Fruit fly (Drosophila melanogaster) whole organism, embryonic: ENCODE results near the gene CG5435.
A peak's percentile ranks its signal among the peaks of the same experiment; 100 is the strongest.

ENCODE experiments used
- Antp ChIP-seq: fragments of 200-800 bp; sonication (Bioruptor generic); optimal IDR thresholded peaks from 3 replicates; lab custom pipeline; 2016; ENCODE audit warnings: missing biosample characterization, missing genetic modification characterization
- Atf3 ChIP-seq: fragments of 200-800 bp; sonication (Bioruptor generic); optimal IDR thresholded peaks from 3 replicates; lab custom pipeline; 2016; ENCODE audit warnings: missing biosample characterization, missing genetic modification characterization
- B-H2 ChIP-seq: fragments of 200-800 bp; sonication (Bioruptor generic); optimal IDR thresholded peaks from 2 replicates; lab custom pipeline; 2018; ENCODE audit warnings: missing biosample characterization, mild to moderate bottlenecking, missing genetic modification characterization
- CG10209 ChIP-seq: fragments of 200-800 bp; sonication (Bioruptor generic); optimal IDR thresholded peaks from 3 replicates; lab custom pipeline; 2017; ENCODE audit warnings: missing biosample characterization, mild to moderate bottlenecking, missing genetic modification characterization, missing genetic modification reagents
- CG11398 ChIP-seq: fragments of 200-800 bp; sonication (Bioruptor generic); optimal IDR thresholded peaks from 2 replicates; lab custom pipeline; 2016; ENCODE audit warnings: missing biosample characterization, missing genetic modification characterization
- CG12744 ChIP-seq: fragments of 200-800 bp; sonication (Bioruptor generic); optimal IDR thresholded peaks from 2 replicates; lab custom pipeline; 2016; ENCODE audit warnings: missing biosample characterization, missing genetic modification characterization
- CG13624 ChIP-seq: fragments of 200-800 bp; sonication (Bioruptor generic); optimal IDR thresholded peaks from 2 replicates; lab custom pipeline; 2016; ENCODE audit warnings: missing biosample characterization, missing genetic modification characterization
- CG13775 ChIP-seq: fragments of 200-800 bp; sonication (Bioruptor generic); optimal IDR thresholded peaks from 3 replicates; lab custom pipeline; 2017; ENCODE audit warnings: missing biosample characterization, mild to moderate bottlenecking, missing genetic modification characterization
- CG14014 ChIP-seq: fragments of 200-800 bp; sonication (Bioruptor generic); IDR thresholded peaks from 2 replicates; pipeline ENCODE4 v1.3.6; 2022; ENCODE audit warnings: missing biosample characterization, missing genetic modification characterization
- CG17802 ChIP-seq: fragments of 200-800 bp; sonication (Bioruptor generic); optimal IDR thresholded peaks from 2 replicates; lab custom pipeline; 2018; ENCODE audit warnings: missing biosample characterization, mild to moderate bottlenecking, missing genetic modification characterization, moderate library complexity
- CG3065 ChIP-seq: fragments of 200-800 bp; sonication (Bioruptor generic); optimal IDR thresholded peaks from 2 replicates; lab custom pipeline; 2016; ENCODE audit warnings: missing biosample characterization, missing genetic modification characterization
- CG3407 ChIP-seq: fragments of 200-800 bp; sonication (Bioruptor generic); optimal IDR thresholded peaks from 2 replicates; lab custom pipeline; 2018; ENCODE audit warnings: missing biosample characterization, mild to moderate bottlenecking, missing genetic modification characterization
- CG4617 ChIP-seq: fragments of 200-800 bp; sonication (Bioruptor generic); optimal IDR thresholded peaks from 3 replicates; lab custom pipeline; 2016; ENCODE audit warnings: missing biosample characterization, missing genetic modification characterization, borderline replicate concordance
- CG6683 ChIP-seq: fragments of 200-800 bp; sonication (Bioruptor generic); optimal IDR thresholded peaks from 2 replicates; lab custom pipeline; 2017; ENCODE audit warnings: missing biosample characterization, mild to moderate bottlenecking, missing genetic modification characterization, missing genetic modification reagents
- CG7928 ChIP-seq: fragments of 200-800 bp; sonication (Bioruptor generic); optimal IDR thresholded peaks from 2 replicates; lab custom pipeline; 2017; ENCODE audit warnings: missing biosample characterization, mild to moderate bottlenecking, missing genetic modification characterization
- CG7987 ChIP-seq: fragments of 200-800 bp; sonication (Bioruptor generic); optimal IDR thresholded peaks from 2 replicates; lab custom pipeline; 2018; ENCODE audit warnings: missing biosample characterization, mild to moderate bottlenecking, missing genetic modification characterization, moderate library complexity
- CG9797 ChIP-seq: fragments of 200-800 bp; sonication (Bioruptor generic); optimal IDR thresholded peaks from 3 replicates; lab custom pipeline; 2018; ENCODE audit warnings: missing biosample characterization, mild to moderate bottlenecking, missing genetic modification characterization
- CTCF ChIP-seq: fragments of 200-800 bp; sonication (Bioruptor generic); optimal IDR thresholded peaks from 2 replicates; lab custom pipeline; 2017; ENCODE audit warnings: missing biosample characterization, mild to moderate bottlenecking, missing genetic modification characterization, moderate library complexity
- D19B ChIP-seq: fragments of 200-800 bp; sonication (Bioruptor generic); optimal IDR thresholded peaks from 2 replicates; lab custom pipeline; 2017; ENCODE audit warnings: missing biosample characterization, mild to moderate bottlenecking, missing genetic modification characterization
- Dbx ChIP-seq: fragments of 200-800 bp; sonication (Bioruptor generic); IDR thresholded peaks from 3 replicates; pipeline ENCODE4 v1.3.6; 2022; ENCODE audit warnings: missing biosample characterization, missing genetic modification characterization
- Doc3 ChIP-seq: fragments of 200-800 bp; sonication (Bioruptor generic); IDR thresholded peaks from 3 replicates; pipeline ENCODE4 v1.3.6; 2022; ENCODE audit warnings: missing biosample characterization, missing genetic modification characterization; ENCODE audit not compliant: partially characterized antibody
- Eip74EF ChIP-seq, 2 experiments: fragments of 200-800 bp in 1 of 2; fragments of >200 bp in 1 of 2; sonication (Bioruptor generic) in 1 of 2; optimal IDR thresholded peaks; 2 replicates each; lab custom pipeline; 2017 to 2019; ENCODE audit warnings: missing biosample characterization in 2 of 2, missing genetic modification characterization in 2 of 2, mild to moderate bottlenecking in 1 of 2, moderate library complexity in 1 of 2
- HLH3B ChIP-seq: fragments of 200-800 bp; sonication (Bioruptor generic); IDR thresholded peaks from 2 replicates; pipeline ENCODE4 v1.3.6; 2022; ENCODE audit warnings: missing biosample characterization, missing genetic modification characterization
- Hr3 ChIP-seq: fragments of 200-800 bp; sonication (Bioruptor generic); optimal IDR thresholded peaks from 3 replicates; lab custom pipeline; 2016; ENCODE audit warnings: missing biosample characterization, missing genetic modification characterization
- Opbp ChIP-seq: fragments of 200-800 bp; sonication (Bioruptor generic); IDR thresholded peaks from 3 replicates; pipeline ENCODE4 v1.3.6; 2022; ENCODE audit warnings: missing biosample characterization, missing genetic modification characterization; ENCODE audit not compliant: partially characterized antibody
- Spps ChIP-seq: fragments of 200-800 bp; sonication (Bioruptor generic); optimal IDR thresholded peaks from 2 replicates; lab custom pipeline; 2018; ENCODE audit warnings: missing biosample characterization, mild to moderate bottlenecking, missing genetic modification characterization
- Tbp ChIP-seq: fragments of >200 bp; optimal IDR thresholded peaks from 2 replicates; lab custom pipeline; 2018; ENCODE audit warnings: missing biosample characterization, missing genetic modification characterization
- Usf ChIP-seq: fragments of 200-800 bp; sonication (Bioruptor generic); optimal IDR thresholded peaks from 2 replicates; lab custom pipeline; 2017; ENCODE audit warnings: missing genotype, missing biosample characterization, missing genetic modification characterization
- ase ChIP-seq: fragments of 200-800 bp; sonication (Bioruptor generic); IDR thresholded peaks from 3 replicates; pipeline ENCODE4 v1.3.6; 2022; ENCODE audit warnings: missing biosample characterization, missing genetic modification characterization
- btn ChIP-seq: fragments of 200-800 bp; sonication (Bioruptor generic); optimal IDR thresholded peaks from 2 replicates; lab custom pipeline; 2016; ENCODE audit warnings: missing biosample characterization, missing genetic modification characterization
- cad ChIP-seq: fragments of >200 bp; optimal IDR thresholded peaks from 2 replicates; lab custom pipeline; 2017; ENCODE audit warnings: missing biosample characterization, missing genetic modification characterization
- chn ChIP-seq: fragments of 200-800 bp; sonication (Bioruptor generic); optimal IDR thresholded peaks from 2 replicates; lab custom pipeline; 2016; ENCODE audit warnings: missing biosample characterization, missing genetic modification characterization
- corto ChIP-seq: fragments of 200-800 bp; sonication (Bioruptor generic); optimal IDR thresholded peaks from 2 replicates; lab custom pipeline; 2016; ENCODE audit warnings: missing biosample characterization, mild to moderate bottlenecking, missing genetic modification characterization, moderate library complexity
- dysf ChIP-seq: fragments of 200-800 bp; sonication (Bioruptor generic); IDR thresholded peaks from 3 replicates; pipeline ENCODE4 v1.3.6; 2022; ENCODE audit warnings: missing biosample characterization, missing genetic modification characterization
- eve ChIP-seq, 2 experiments: fragments of >200 bp; optimal IDR thresholded peaks; 2 replicates each; lab custom pipeline; 2017; ENCODE audit warnings: missing biosample characterization in 2 of 2, missing genetic modification characterization in 2 of 2
- fd96Cb ChIP-seq: fragments of 200-800 bp; sonication (Bioruptor generic); optimal IDR thresholded peaks from 2 replicates; lab custom pipeline; 2018; ENCODE audit warnings: missing biosample characterization, mild to moderate bottlenecking, missing genetic modification characterization, moderate library complexity
- gcm ChIP-seq: fragments of 200-800 bp; sonication (Bioruptor generic); optimal IDR thresholded peaks from 2 replicates; lab custom pipeline; 2019; ENCODE audit warnings: missing biosample characterization, mild to moderate bottlenecking, missing genetic modification characterization, moderate library complexity
- hth ChIP-seq: fragments of >200 bp; optimal IDR thresholded peaks from 2 replicates; lab custom pipeline; 2017; ENCODE audit warnings: inconsistent platforms
- lbe ChIP-seq: fragments of 200-800 bp; sonication (Bioruptor generic); optimal IDR thresholded peaks from 2 replicates; lab custom pipeline; 2016; ENCODE audit warnings: missing biosample characterization, mild to moderate bottlenecking, missing genetic modification characterization
- lola ChIP-seq, 3 experiments: fragments of >200 bp in 2 of 3; fragments of 200-800 bp in 1 of 3; sonication (Bioruptor generic) in 1 of 3; optimal IDR thresholded peaks; 2 replicates each; lab custom pipeline; 2017 to 2019; ENCODE audit warnings: missing biosample characterization in 3 of 3, missing genetic modification characterization in 3 of 3, mild to moderate bottlenecking in 1 of 3, moderate library complexity in 1 of 3
- nerfin-1 ChIP-seq: fragments of 200-800 bp; sonication (Bioruptor generic); optimal IDR thresholded peaks from 3 replicates; lab custom pipeline; 2019; ENCODE audit warnings: missing biosample characterization, mild to moderate bottlenecking, missing genetic modification characterization, moderate library complexity
- nom ChIP-seq: fragments of 200-800 bp; sonication (Bioruptor generic); optimal IDR thresholded peaks from 2 replicates; lab custom pipeline; 2017; ENCODE audit warnings: missing biosample characterization, missing genetic modification characterization, mild to moderate bottlenecking, moderate library complexity, missing genetic modification reagents
- onecut ChIP-seq: fragments of 200-800 bp; sonication (Bioruptor generic); IDR thresholded peaks from 2 replicates; pipeline ENCODE4 v1.3.6; 2022; ENCODE audit warnings: missing biosample characterization, missing genetic modification characterization
- p53 ChIP-seq: fragments of 200-800 bp; sonication (Bioruptor generic); optimal IDR thresholded peaks from 2 replicates; lab custom pipeline; 2016; ENCODE audit warnings: missing biosample characterization, missing genetic modification characterization
- pb ChIP-seq: fragments of 200-800 bp; sonication (Bioruptor generic); optimal IDR thresholded peaks from 3 replicates; lab custom pipeline; 2016; ENCODE audit warnings: missing biosample characterization, missing genetic modification characterization
- ranshi ChIP-seq: fragments of 200-800 bp; sonication (Bioruptor generic); IDR thresholded peaks from 2 replicates; pipeline ENCODE4 v1.3.6; 2022; ENCODE audit warnings: missing biosample characterization, missing genetic modification characterization
- run ChIP-seq: fragments of 200-800 bp; sonication (Bioruptor generic); optimal IDR thresholded peaks from 3 replicates; lab custom pipeline; 2018; ENCODE audit warnings: missing biosample characterization, mild to moderate bottlenecking, missing genetic modification characterization
- sd ChIP-seq: fragments of 200-800 bp; sonication (Bioruptor generic); optimal IDR thresholded peaks from 3 replicates; lab custom pipeline; 2018; ENCODE audit warnings: missing biosample characterization, mild to moderate bottlenecking, missing genetic modification characterization, moderate library complexity
- sim ChIP-seq: fragments of 200-800 bp; sonication (Bioruptor generic); IDR thresholded peaks from 2 replicates; pipeline ENCODE4 v1.3.6; 2022; ENCODE audit warnings: missing biosample characterization, missing genetic modification characterization
- so ChIP-seq: fragments of 200-800 bp; sonication (Bioruptor generic); IDR thresholded peaks from 3 replicates; pipeline ENCODE4 v1.3.6; 2022; ENCODE audit warnings: missing biosample characterization, missing genetic modification characterization
- tna ChIP-seq: fragments of 200-800 bp; sonication (Bioruptor generic); IDR thresholded peaks from 2 replicates; pipeline ENCODE4 v1.3.6; 2022; ENCODE audit warnings: missing biosample characterization, missing genetic modification characterization; ENCODE audit not compliant: partially characterized antibody
- zf30C ChIP-seq: fragments of 200-800 bp; sonication (Bioruptor generic); optimal IDR thresholded peaks from 3 replicates; lab custom pipeline; 2018; ENCODE audit warnings: missing biosample characterization, mild to moderate bottlenecking, missing genetic modification characterization

CG5435 gene

dm6 chr2L:12467673-12468072, 37.0 kb upstream of the CG5435 start (continued):
- no peak for TF ChIP-seq cad
- TF ChIP-seq Doc3 (GFP tag; lab: Robert Waterston, UW), result no peak
- peak; percentile 17 for TF ChIP-seq CG10209 (GFP tag; lab: Kevin White, UChicago)
- no peak for TF ChIP-seq fd96Cb (tag; lab: Kevin White, UChicago)
- no peak for TF ChIP-seq Tbp (GFP tag; lab: Kevin White, UChicago)
- 0 out of 2 replicates have a peak, but pooled peaks have one; percentile 33 for TF ChIP-seq ranshi (GFP tag; lab: Robert Waterston, UW)
- no peak for TF ChIP-seq nom (GFP tag; lab: Kevin White, UChicago)
- peak in 1 of 2 experiments; percentile 9 for TF ChIP-seq eve (GFP tag; optimal IDR thresholded peaks at IDR 0.05; lab: Kevin White, UChicago)
- TF ChIP-seq so, result 0 out of 3 replicates have a peak, but pooled peaks have one; percentile 24
- peak; percentile 43; the same call in 1 of the 2 replicates for TF ChIP-seq CG14014 (GFP tag; lab: Robert Waterston, UW)
- no peak for TF ChIP-seq CG17802 (tag; lab: Kevin White, UChicago)
- peak; percentile 70; the same call in 2 of the 3 replicates for TF ChIP-seq dysf (GFP tag; lab: Robert Waterston, UW)
- TF ChIP-seq CG7928, result no peak
- TF ChIP-seq CG12744 (GFP tag; lab: Kevin White, UChicago), result peak; percentile 20
- TF ChIP-seq Opbp (GFP tag; lab: Robert Waterston, UW), result no peak
- TF ChIP-seq Dbx (GFP tag; lab: Robert Waterston, UW), result peak; percentile 81
- no peak for TF ChIP-seq CG9797 (GFP tag; lab: Kevin White, UChicago)
- TF ChIP-seq CG3065 (GFP tag; lab: Kevin White, UChicago), result no peak
- TF ChIP-seq run, result no peak
- no peak for TF ChIP-seq Atf3
- no peak for TF ChIP-seq Hr3 (GFP tag; lab: Kevin White, UChicago)
- no peak for TF ChIP-seq onecut (GFP tag; lab: Robert Waterston, UW)
- peak; percentile 14 for TF ChIP-seq pb (GFP tag; lab: Kevin White, UChicago)
- no peak for TF ChIP-seq btn (GFP tag; lab: Kevin White, UChicago)
- TF ChIP-seq Usf, result no peak
- TF ChIP-seq CG4617 (GFP tag; lab: Kevin White, UChicago), result no peak
- no peak for TF ChIP-seq Eip74EF (GFP tag; optimal IDR thresholded peaks at IDR 0.05; lab: Kevin White, UChicago)
- TF ChIP-seq CG11398, result peak; percentile 23
- TF ChIP-seq p53, result peak; percentile 22
- TF ChIP-seq gcm, result no peak
- no peak for TF ChIP-seq hth
- TF ChIP-seq CG3407, result no peak
- TF ChIP-seq ase (GFP tag; lab: Robert Waterston, UW), result no peak; the same call in 2 of the 3 replicates
- peak; percentile 70 for TF ChIP-seq sd (tag; lab: Kevin White, UChicago)
- peak; percentile 73 for TF ChIP-seq D19B (GFP tag; lab: Kevin White, UChicago)
- TF ChIP-seq B-H2, result peak; percentile 84
- no peak for TF ChIP-seq zf30C
- TF ChIP-seq Spps, result no peak
- TF ChIP-seq CG7987 (GFP tag; lab: Kevin White, UChicago), result peak; percentile 83
- no peak for TF ChIP-seq nerfin-1 (tag; lab: Kevin White, UChicago)
- TF ChIP-seq HLH3B (GFP tag; lab: Robert Waterston, UW), result no peak
- TF ChIP-seq lola (GFP tag; optimal IDR thresholded peaks at IDR 0.05; lab: Kevin White, UChicago), result no peak
- TF ChIP-seq Antp, result peak; percentile 48
- no peak for TF ChIP-seq CG6683 (GFP tag; lab: Kevin White, UChicago)
- TF ChIP-seq CG13775 (GFP tag; lab: Kevin White, UChicago), result peak; percentile 40
- TF ChIP-seq sim (GFP tag; lab: Robert Waterston, UW), result no peak
- TF ChIP-seq chn (GFP tag; lab: Kevin White, UChicago), result peak; percentile 5
- no peak for TF ChIP-seq lbe (GFP tag; lab: Kevin White, UChicago)
- TF ChIP-seq CTCF (GFP tag; lab: Kevin White, UChicago), result no peak
- peak; percentile 80 for TF ChIP-seq CG13624
- TF ChIP-seq tna (GFP tag; lab: Robert Waterston, UW), result no peak
- TF ChIP-seq corto (GFP tag; lab: Kevin White, UChicago), result no peak
